Fruit fly (Drosophila melanogaster) whole organism, pupa: ENCODE results near the gene CG34125.

Source experiments
- CG10348 ChIP-seq: fragments of 200-800 bp; sonication (Bioruptor generic); IDR thresholded peaks from 2 replicates; pipeline ENCODE4 v1.3.6; 2022; ENCODE audit warnings: missing biosample characterization, missing genetic modification characterization
- CG12605 ChIP-seq: fragments of 200-800 bp; sonication (Bioruptor generic); IDR thresholded peaks from 2 replicates; pipeline ENCODE4 v1.3.6; 2022; ENCODE audit warnings: missing biosample characterization, missing genetic modification characterization
- CG13204 ChIP-seq: fragments of 200-800 bp; sonication (Bioruptor generic); optimal IDR thresholded peaks from 2 replicates; lab custom pipeline; 2018; ENCODE audit warnings: missing biosample characterization, mild to moderate bottlenecking, missing genetic modification characterization, moderate library complexity
- CG14655 ChIP-seq: fragments of 200-800 bp; sonication (Bioruptor generic); optimal IDR thresholded peaks from 3 replicates; lab custom pipeline; 2017; ENCODE audit warnings: mild to moderate bottlenecking, missing biosample characterization, missing genetic modification reagents, missing genetic modification characterization
- CG15710 ChIP-seq: fragments of 200-800 bp; sonication (Bioruptor generic); optimal IDR thresholded peaks from 2 replicates; lab custom pipeline; 2018; ENCODE audit warnings: missing biosample characterization, mild to moderate bottlenecking, missing genetic modification characterization, moderate library complexity
- CG17806 ChIP-seq: fragments of 200-800 bp; sonication (Bioruptor generic); optimal IDR thresholded peaks from 2 replicates; lab custom pipeline; 2018; ENCODE audit warnings: missing biosample characterization, mild to moderate bottlenecking, missing genetic modification characterization, moderate library complexity
- CG32121 ChIP-seq: fragments of 200-800 bp; sonication (Bioruptor generic); IDR thresholded peaks from 2 replicates; pipeline ENCODE4 v1.3.6; 2022; ENCODE audit warnings: missing biosample characterization, missing genetic modification characterization
- CG34367 ChIP-seq: fragments of 200-800 bp; sonication (Bioruptor generic); optimal IDR thresholded peaks from 2 replicates; lab custom pipeline; 2018; ENCODE audit warnings: missing biosample characterization, mild to moderate bottlenecking, missing genetic modification characterization
- CG4496 ChIP-seq: fragments of 200-800 bp; sonication (Bioruptor generic); IDR thresholded peaks from 3 replicates; pipeline ENCODE4 v1.3.6; 2022; ENCODE audit warnings: missing biosample characterization, missing genetic modification characterization
- CG8159 ChIP-seq: fragments of 200-800 bp; sonication (Bioruptor generic); optimal IDR thresholded peaks from 3 replicates; lab custom pipeline; 2018; ENCODE audit warnings: missing biosample characterization, mild to moderate bottlenecking, missing genetic modification characterization, moderate library complexity
- CG8301 ChIP-seq: fragments of 200-800 bp; sonication (Bioruptor generic); optimal IDR thresholded peaks from 2 replicates; lab custom pipeline; 2018; ENCODE audit warnings: missing biosample characterization, mild to moderate bottlenecking, missing genetic modification characterization
- CG9948 ChIP-seq: fragments of 200-800 bp; sonication (Bioruptor generic); optimal IDR thresholded peaks from 2 replicates; lab custom pipeline; 2018; ENCODE audit warnings: missing biosample characterization, mild to moderate bottlenecking, missing genetic modification characterization, moderate library complexity
- D1 ChIP-seq: fragments of 200-800 bp; sonication (Bioruptor generic); optimal IDR thresholded peaks from 2 replicates; lab custom pipeline; 2018; ENCODE audit warnings: missing biosample characterization, mild to moderate bottlenecking, missing genetic modification characterization, moderate library complexity
- EcR ChIP-seq: fragments of 200-800 bp; sonication (Bioruptor generic); optimal IDR thresholded peaks from 3 replicates; lab custom pipeline; 2019; ENCODE audit warnings: missing biosample characterization, missing genetic modification characterization, mild to moderate bottlenecking, moderate library complexity, missing genetic modification reagents
- Ets98B ChIP-seq: fragments of 200-800 bp; sonication (Bioruptor generic); IDR thresholded peaks from 2 replicates; pipeline ENCODE4 v1.3.6; 2022; ENCODE audit warnings: missing biosample characterization, missing genetic modification characterization
- Pif1A ChIP-seq: fragments of 200-800 bp; sonication (Bioruptor generic); optimal IDR thresholded peaks from 3 replicates; lab custom pipeline; 2016; ENCODE audit warnings: missing biosample characterization, missing genetic modification characterization
- Pif1B ChIP-seq: fragments of 200-800 bp; sonication (Bioruptor generic); optimal IDR thresholded peaks from 3 replicates; lab custom pipeline; 2016; ENCODE audit warnings: missing biosample characterization, missing genetic modification characterization
- Snoo ChIP-seq: fragments of 200-800 bp; sonication (Bioruptor generic); optimal IDR thresholded peaks from 3 replicates; lab custom pipeline; 2017; ENCODE audit warnings: missing biosample characterization, mild to moderate bottlenecking, missing genetic modification characterization, inconsistent platforms
- fd96Ca ChIP-seq: fragments of 200-800 bp; sonication (Bioruptor generic); IDR thresholded peaks from 3 replicates; pipeline ENCODE4 v1.3.6; 2022; ENCODE audit warnings: missing biosample characterization, missing genetic modification characterization
- gl ChIP-seq: fragments of 200-800 bp; sonication (Bioruptor generic); optimal IDR thresholded peaks from 2 replicates; lab custom pipeline; 2018; ENCODE audit warnings: missing biosample characterization, mild to moderate bottlenecking, missing genetic modification characterization
- rn ChIP-seq: fragments of 200-800 bp; sonication (Bioruptor generic); IDR thresholded peaks from 2 replicates; pipeline ENCODE4 v1.3.6; 2022; ENCODE audit warnings: missing biosample characterization, missing genetic modification characterization

Gene CG34125

dm6 chr2L:4981278-4981966 lies 15.9 kb downstream of the CG34125 start, which contains the start of the genes CG8892 and CG34126:
Gene CG8892 (minus strand): TSS chr2L:4981592.
Gene CG34126 (plus strand): TSS chr2L:4981614.
- TF ChIP-seq CG17806 (peak; percentile 94), EcR (GFP tag; lab: Kevin White, UChicago) (no peak), CG10348 (peak; percentile 89), gl (peak; percentile 83), Pif1A (peak; percentile 94), CG32121 (peak; percentile 91), CG12605 (peak; percentile 75), CG15710 (tag; lab: Kevin White, UChicago) (peak; percentile 97), D1 (tag; lab: Kevin White, UChicago) (no peak), CG13204 (GFP tag; lab: Kevin White, UChicago) (peak; percentile 72), Snoo (tag; lab: Kevin White, UChicago) (peak; percentile 97), CG34367 (peak; percentile 90), rn (GFP tag; lab: Robert Waterston, UW) (peak; percentile 93), CG14655 (GFP tag; lab: Kevin White, UChicago) (peak; percentile 96), Ets98B (GFP tag; lab: Robert Waterston, UW) (peak; percentile 86), CG8301 (tag; lab: Kevin White, UChicago) (peak; percentile 93), CG8159 (tag; lab: Kevin White, UChicago) (peak; percentile 96), Pif1B (peak; percentile 91), fd96Ca (GFP tag; lab: Robert Waterston, UW) (peak; percentile 95), CG4496 (GFP tag; lab: Robert Waterston, UW) (peak; percentile 93), CG9948 (tag; lab: Kevin White, UChicago) (peak; percentile 95)

dm6 chr2L:4982098-4982646 lies 16.7 kb downstream of the CG34125 start:
- TF ChIP-seq CG9948 (tag; lab: Kevin White, UChicago) (no peak), CG14655 (GFP tag; lab: Kevin White, UChicago) (no peak), CG32121 (no peak), CG34367 (no peak), D1 (tag; lab: Kevin White, UChicago) (no peak), gl (no peak), Snoo (tag; lab: Kevin White, UChicago) (no peak), CG4496 (GFP tag; lab: Robert Waterston, UW) (no peak), CG17806 (no peak), Pif1B (no peak), CG8159 (tag; lab: Kevin White, UChicago) (no peak), Pif1A (no peak), CG15710 (tag; lab: Kevin White, UChicago) (no peak)

dm6 chr2L:4995010-4995836 lies 29.8 kb downstream of the CG34125 start:
- TF ChIP-seq CG12605 (no peak), D1 (tag; lab: Kevin White, UChicago) (no peak), Ets98B (GFP tag; lab: Robert Waterston, UW) (no peak), CG15710 (tag; lab: Kevin White, UChicago) (no peak), fd96Ca (GFP tag; lab: Robert Waterston, UW) (no peak)
- TF ChIP-seq, all 21 proteins: peak for 0

dm6 chr2L:4995837-4996136 lies 30.3 kb downstream of the CG34125 start:
- TF ChIP-seq Pif1B (no peak), EcR (GFP tag; lab: Kevin White, UChicago) (no peak), fd96Ca (GFP tag; lab: Robert Waterston, UW) (no peak), CG15710 (tag; lab: Kevin White, UChicago) (no peak), Pif1A (no peak), CG34367 (no peak), CG10348 (no peak), CG17806 (no peak), CG9948 (tag; lab: Kevin White, UChicago) (no peak), CG14655 (GFP tag; lab: Kevin White, UChicago) (no peak), D1 (tag; lab: Kevin White, UChicago) (no peak), Snoo (tag; lab: Kevin White, UChicago) (no peak), CG12605 (no peak), CG4496 (GFP tag; lab: Robert Waterston, UW) (no peak), CG32121 (no peak)

- no peak for TF ChIP-seq fd96Ca (GFP tag; lab: Robert Waterston, UW)
- no peak for TF ChIP-seq CG15710 (tag; lab: Kevin White, UChicago)
- no peak for TF ChIP-seq Ets98B (GFP tag; lab: Robert Waterston, UW)
- TF ChIP-seq CG12605: no peak
- no peak for TF ChIP-seq CG14655 (GFP tag; lab: Kevin White, UChicago)
- TF ChIP-seq CG10348: no peak
- no peak for TF ChIP-seq CG17806
- no peak for TF ChIP-seq rn (GFP tag; lab: Robert Waterston, UW)
- no peak for TF ChIP-seq CG34367
- no peak for TF ChIP-seq CG13204 (GFP tag; lab: Kevin White, UChicago)
- TF ChIP-seq CG32121: no peak
- no peak for TF ChIP-seq CG4496 (GFP tag; lab: Robert Waterston, UW)
- no peak for TF ChIP-seq CG9948 (tag; lab: Kevin White, UChicago)
These were observed 30.9 kb downstream of the CG34125 start for dm6 chr2L:4996283-4996922.
